Fruit fly (Drosophila melanogaster) whole organism, embryonic: ENCODE results near the gene Rpn11.
A peak's percentile ranks its signal among the peaks of the same experiment; 100 is the strongest.

Experiments used
- Abd-B ChIP-seq: fragments of 200-800 bp; sonication (Bioruptor generic); optimal IDR thresholded peaks from 2 replicates; lab custom pipeline; 2018; ENCODE audit warnings: missing biosample characterization, mild to moderate bottlenecking, missing genetic modification characterization, moderate library complexity
- Antp ChIP-seq: fragments of 200-800 bp; sonication (Bioruptor generic); optimal IDR thresholded peaks from 3 replicates; lab custom pipeline; 2016; ENCODE audit warnings: missing biosample characterization, missing genetic modification characterization
- Asciz ChIP-seq: fragments of 200-800 bp; sonication (Bioruptor generic); optimal IDR thresholded peaks from 2 replicates; lab custom pipeline; 2017; ENCODE audit warnings: missing biosample characterization, mild to moderate bottlenecking, missing genetic modification characterization, missing genetic modification reagents
- BEAF-32 ChIP-seq: fragments of 200-800 bp; sonication (Bioruptor generic); optimal IDR thresholded peaks from 3 replicates; lab custom pipeline; 2017; ENCODE audit warnings: missing biosample characterization, missing genetic modification characterization, mild to moderate bottlenecking, moderate library complexity, missing genetic modification reagents
- CG1024 ChIP-seq: fragments of 200-800 bp; sonication (Bioruptor generic); IDR thresholded peaks from 2 replicates; pipeline ENCODE4 v1.3.6; 2022; ENCODE audit warnings: missing biosample characterization, missing genetic modification characterization
- CG11247 ChIP-seq: fragments of 200-800 bp; sonication (Bioruptor generic); IDR thresholded peaks from 2 replicates; pipeline ENCODE4 v1.3.6; 2022; ENCODE audit warnings: missing biosample characterization, missing genetic modification characterization
- CG14667 ChIP-seq: fragments of 200-800 bp; sonication (Bioruptor generic); IDR thresholded peaks from 2 replicates; pipeline ENCODE4 v1.3.6; 2022; ENCODE audit warnings: missing biosample characterization, missing genetic modification characterization
- CG1602 ChIP-seq: fragments of 200-800 bp; sonication (Bioruptor generic); optimal IDR thresholded peaks from 3 replicates; lab custom pipeline; 2016; ENCODE audit warnings: missing biosample characterization, missing genetic modification characterization
- CG16813 ChIP-seq: fragments of 200-800 bp; sonication (Bioruptor generic); IDR thresholded peaks from 3 replicates; pipeline ENCODE4 v1.3.6; 2022; ENCODE audit warnings: missing biosample characterization, missing genetic modification characterization; ENCODE audit not compliant: partially characterized antibody
- CG31224 ChIP-seq: fragments of 200-800 bp; sonication (Bioruptor generic); IDR thresholded peaks from 2 replicates; pipeline ENCODE4 v1.3.6; 2022; ENCODE audit warnings: missing biosample characterization, missing genetic modification characterization
- CG34376 ChIP-seq: fragments of 200-800 bp; sonication (Bioruptor generic); optimal IDR thresholded peaks from 2 replicates; lab custom pipeline; 2018; ENCODE audit warnings: missing biosample characterization, mild to moderate bottlenecking, missing genetic modification characterization
- CG34422 ChIP-seq: fragments of 200-800 bp; sonication (Bioruptor generic); IDR thresholded peaks from 3 replicates; pipeline ENCODE4 v1.3.6; 2022; ENCODE audit warnings: missing biosample characterization, missing genetic modification characterization
- CG3726 ChIP-seq: fragments of 200-800 bp; sonication (Bioruptor generic); IDR thresholded peaks from 3 replicates; pipeline ENCODE4, ENCODE4 v1.3.6; 2022; ENCODE audit warnings: missing biosample characterization, missing genetic modification characterization
- CG4730 ChIP-seq: fragments of 200-800 bp; sonication (Bioruptor generic); IDR thresholded peaks from 2 replicates; pipeline ENCODE4 v1.3.6; 2022; ENCODE audit warnings: missing biosample characterization, missing genetic modification characterization
- CG5245 ChIP-seq: fragments of 200-800 bp; sonication (Bioruptor generic); optimal IDR thresholded peaks from 3 replicates; lab custom pipeline; 2016; ENCODE audit warnings: missing biosample characterization, missing genetic modification characterization
- CG7745 ChIP-seq: fragments of 200-800 bp; sonication (Bioruptor generic); optimal IDR thresholded peaks from 2 replicates; lab custom pipeline; 2018; ENCODE audit warnings: missing biosample characterization, mild to moderate bottlenecking, missing genetic modification characterization, moderate library complexity
- CG7987 ChIP-seq: fragments of 200-800 bp; sonication (Bioruptor generic); optimal IDR thresholded peaks from 2 replicates; lab custom pipeline; 2018; ENCODE audit warnings: missing biosample characterization, mild to moderate bottlenecking, missing genetic modification characterization, moderate library complexity
- CTCF ChIP-seq: fragments of 200-800 bp; sonication (Bioruptor generic); optimal IDR thresholded peaks from 2 replicates; lab custom pipeline; 2017; ENCODE audit warnings: missing biosample characterization, mild to moderate bottlenecking, missing genetic modification characterization, moderate library complexity
- CrebB ChIP-seq: fragments of 200-800 bp; sonication (Bioruptor generic); optimal IDR thresholded peaks from 3 replicates; lab custom pipeline; 2018; ENCODE audit warnings: missing biosample characterization, mild to moderate bottlenecking, missing genetic modification characterization
- Dp ChIP-seq: fragments of 200-800 bp; sonication (Bioruptor generic); optimal IDR thresholded peaks from 2 replicates; lab custom pipeline; 2018; ENCODE audit warnings: missing biosample characterization, mild to moderate bottlenecking, missing genetic modification characterization, moderate library complexity
- Gug ChIP-seq: fragments of 200-800 bp; sonication (Bioruptor generic); IDR thresholded peaks from 4 replicates; pipeline ENCODE4 v1.3.6; 2022; ENCODE audit warnings: missing biosample characterization, missing genetic modification characterization
- H15 ChIP-seq: fragments of 200-800 bp; sonication (Bioruptor generic); IDR thresholded peaks from 3 replicates; pipeline ENCODE4 v1.3.6; 2022; ENCODE audit warnings: missing biosample characterization, missing genetic modification characterization
- Hmr ChIP-seq: fragments of 200-800 bp; sonication (Bioruptor generic); optimal IDR thresholded peaks from 3 replicates; lab custom pipeline; 2017; ENCODE audit warnings: mild to moderate bottlenecking, missing biosample characterization, missing genetic modification reagents, missing genetic modification characterization
- Lim3 ChIP-seq: fragments of 200-800 bp; sonication (Bioruptor generic); IDR thresholded peaks from 2 replicates; pipeline ENCODE4 v1.3.6; 2022; ENCODE audit warnings: missing biosample characterization, missing genetic modification characterization
- Sry-β ChIP-seq: fragments of 200-800 bp; sonication (Bioruptor generic); optimal IDR thresholded peaks from 2 replicates; lab custom pipeline; 2018; ENCODE audit warnings: missing biosample characterization, mild to moderate bottlenecking, missing genetic modification characterization, moderate library complexity
- Sry-δ ChIP-seq: fragments of 200-800 bp; sonication (Bioruptor generic); optimal IDR thresholded peaks from 2 replicates; lab custom pipeline; 2016; ENCODE audit warnings: missing biosample characterization, missing genetic modification characterization
- TFAM ChIP-seq: fragments of 200-800 bp; sonication (Bioruptor generic); optimal IDR thresholded peaks from 2 replicates; lab custom pipeline; 2017; ENCODE audit warnings: missing biosample characterization, missing genetic modification characterization, inconsistent platforms
- Xrp1 ChIP-seq: fragments of 200-800 bp; sonication (Bioruptor generic); IDR thresholded peaks from 2 replicates; pipeline ENCODE4 v1.3.6; 2022; ENCODE audit warnings: missing biosample characterization, missing genetic modification characterization
- ap ChIP-seq: fragments of 200-800 bp; sonication (Bioruptor generic); IDR thresholded peaks from 2 replicates; pipeline ENCODE4 v1.3.6; 2022; ENCODE audit warnings: missing biosample characterization, missing genetic modification characterization
- bbx ChIP-seq: fragments of 200-800 bp; sonication (Bioruptor generic); IDR thresholded peaks from 2 replicates; pipeline ENCODE4 v1.3.6; 2022; ENCODE audit warnings: missing biosample characterization, missing genetic modification characterization; ENCODE audit not compliant: partially characterized antibody
- bigmax ChIP-seq: fragments of 200-800 bp; sonication (Bioruptor generic); optimal IDR thresholded peaks from 2 replicates; lab custom pipeline; 2018; ENCODE audit warnings: missing biosample characterization, mild to moderate bottlenecking, missing genetic modification characterization
- chinmo ChIP-seq: fragments of 200-800 bp; sonication (Bioruptor generic); IDR thresholded peaks from 4 replicates; pipeline ENCODE4 v1.3.6; 2022; ENCODE audit warnings: missing biosample characterization, missing genetic modification characterization; ENCODE audit not compliant: partially characterized antibody
- chm ChIP-seq: fragments of 200-800 bp; sonication (Bioruptor generic); IDR thresholded peaks from 2 replicates; pipeline ENCODE4 v1.3.6; 2022; ENCODE audit warnings: missing biosample characterization, missing genetic modification characterization
- da ChIP-seq: fragments of 200-800 bp; sonication (Bioruptor generic); optimal IDR thresholded peaks from 2 replicates; lab custom pipeline; 2016; ENCODE audit warnings: missing biosample characterization, missing genetic modification characterization
- dati ChIP-seq: fragments of 200-800 bp; sonication (Bioruptor generic); IDR thresholded peaks from 2 replicates; pipeline ENCODE4 v1.3.6; 2022; ENCODE audit warnings: missing biosample characterization, missing genetic modification characterization
- dmrt11E ChIP-seq: fragments of 200-800 bp; sonication (Bioruptor generic); optimal IDR thresholded peaks from 3 replicates; lab custom pipeline; 2018; ENCODE audit warnings: missing biosample characterization, mild to moderate bottlenecking, missing genetic modification characterization, moderate library complexity
- eyg ChIP-seq: fragments of 200-800 bp; sonication (Bioruptor generic); optimal IDR thresholded peaks from 3 replicates; lab custom pipeline; 2016; ENCODE audit warnings: missing biosample characterization, missing genetic modification characterization
- fd96Cb ChIP-seq: fragments of 200-800 bp; sonication (Bioruptor generic); optimal IDR thresholded peaks from 2 replicates; lab custom pipeline; 2018; ENCODE audit warnings: missing biosample characterization, mild to moderate bottlenecking, missing genetic modification characterization, moderate library complexity
- gt ChIP-seq: fragments of 200-800 bp; sonication (Bioruptor generic); IDR thresholded peaks from 2 replicates; pipeline ENCODE4 v1.3.6; 2022; ENCODE audit warnings: missing biosample characterization, missing genetic modification characterization
- knrl ChIP-seq: fragments of 200-800 bp; sonication (Bioruptor generic); IDR thresholded peaks from 3 replicates; pipeline ENCODE4 v1.3.6; 2022; ENCODE audit warnings: missing biosample characterization, missing genetic modification characterization; ENCODE audit not compliant: partially characterized antibody
- nerfin-1 ChIP-seq: fragments of 200-800 bp; sonication (Bioruptor generic); optimal IDR thresholded peaks from 3 replicates; lab custom pipeline; 2019; ENCODE audit warnings: missing biosample characterization, mild to moderate bottlenecking, missing genetic modification characterization, moderate library complexity
- peb ChIP-seq: fragments of 200-800 bp; sonication (Bioruptor generic); IDR thresholded peaks from 2 replicates; pipeline ENCODE4 v1.3.6; 2022; ENCODE audit warnings: missing biosample characterization, missing genetic modification characterization
- pzg ChIP-seq: fragments of 200-800 bp; sonication (Bioruptor generic); optimal IDR thresholded peaks from 3 replicates; lab custom pipeline; 2018; ENCODE audit warnings: missing biosample characterization, mild to moderate bottlenecking, missing genetic modification characterization, moderate library complexity
- repo ChIP-seq: fragments of 200-800 bp; sonication (Bioruptor generic); optimal IDR thresholded peaks from 2 replicates; lab custom pipeline; 2016; ENCODE audit warnings: missing biosample characterization, missing genetic modification characterization
- run ChIP-seq: fragments of 200-800 bp; sonication (Bioruptor generic); optimal IDR thresholded peaks from 3 replicates; lab custom pipeline; 2018; ENCODE audit warnings: missing biosample characterization, mild to moderate bottlenecking, missing genetic modification characterization
- schlank ChIP-seq: fragments of 200-800 bp; sonication (Bioruptor generic); optimal IDR thresholded peaks from 2 replicates; lab custom pipeline; 2018; ENCODE audit warnings: missing biosample characterization, mild to moderate bottlenecking, missing genetic modification characterization
- shn ChIP-seq: fragments of 200-800 bp; sonication (Bioruptor generic); optimal IDR thresholded peaks from 3 replicates; lab custom pipeline; 2016; ENCODE audit warnings: missing biosample characterization, missing genetic modification characterization
- sim ChIP-seq: fragments of 200-800 bp; sonication (Bioruptor generic); IDR thresholded peaks from 2 replicates; pipeline ENCODE4 v1.3.6; 2022; ENCODE audit warnings: missing biosample characterization, missing genetic modification characterization
- slbo ChIP-seq: fragments of 200-800 bp; sonication (Bioruptor generic); IDR thresholded peaks from 2 replicates; pipeline ENCODE4 v1.3.6; 2022; ENCODE audit warnings: missing biosample characterization, missing genetic modification characterization
- tin ChIP-seq: fragments of 200-800 bp; sonication (Bioruptor generic); optimal IDR thresholded peaks from 3 replicates; lab custom pipeline; 2016; ENCODE audit warnings: missing biosample characterization, missing genetic modification characterization
- trem ChIP-seq: fragments of 200-800 bp; optimal IDR thresholded peaks from 3 replicates; lab custom pipeline; 2019; ENCODE audit warnings: missing biosample characterization, mild to moderate bottlenecking, missing genetic modification characterization, moderate library complexity

Rpn11 gene

DNA sequence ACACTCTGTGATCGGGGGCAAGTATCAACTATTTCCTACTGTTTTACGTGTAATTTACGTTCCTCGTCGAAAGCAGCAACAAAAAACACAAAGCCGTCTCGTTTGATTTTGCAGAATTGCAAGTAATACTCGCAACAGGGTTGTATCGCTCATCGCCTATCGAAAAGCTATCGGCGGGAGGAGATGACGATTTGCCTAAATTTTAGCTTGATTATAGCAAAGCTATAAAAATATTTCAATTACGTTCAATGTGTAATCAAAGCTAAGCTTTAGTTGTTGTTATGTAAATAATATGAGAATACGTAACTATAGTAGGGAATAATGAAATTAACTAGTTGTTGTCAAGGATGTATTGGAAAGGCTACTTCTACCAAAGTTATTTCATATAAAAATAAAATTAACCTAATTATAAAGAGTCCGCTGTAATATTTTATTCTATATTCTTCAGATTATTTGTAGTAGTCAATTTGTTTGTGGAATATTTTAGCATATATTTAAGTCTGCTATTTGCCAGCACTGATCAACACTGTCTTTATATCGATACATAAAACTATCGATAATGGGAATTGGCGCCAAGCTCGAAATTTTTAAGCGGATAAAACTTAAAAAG, at the start of gene Rpn11 (continued):
- TF ChIP-seq Sry-β (GFP tag; lab: Kevin White, UChicago): peak; percentile 97
- TF ChIP-seq nerfin-1 (tag; lab: Kevin White, UChicago): peak; percentile 52
- TF ChIP-seq eyg (GFP tag; lab: Kevin White, UChicago): no peak
- no peak for TF ChIP-seq gt (GFP tag; lab: Robert Waterston, UW)
- TF ChIP-seq Asciz (GFP tag; lab: Kevin White, UChicago): peak; percentile 15
- no peak for TF ChIP-seq peb (GFP tag; lab: Robert Waterston, UW)
- TF ChIP-seq CG31224 (GFP tag; lab: Robert Waterston, UW): 0 out of 2 replicates have a peak, but pooled peaks have one; percentile 9
- TF ChIP-seq repo (GFP tag; lab: Kevin White, UChicago): no peak
- peak; percentile 53 for TF ChIP-seq Hmr (GFP tag; lab: Kevin White, UChicago)
- peak; percentile 66 for TF ChIP-seq trem (tag; lab: Kevin White, UChicago)
- TF ChIP-seq CG14667 (GFP tag; lab: Robert Waterston, UW): no peak
- TF ChIP-seq sim: no peak
- TF ChIP-seq CG16813 (GFP tag; lab: Robert Waterston, UW): peak; percentile 46; the same call in 1 of the 3 replicates
- TF ChIP-seq chinmo (GFP tag; lab: Robert Waterston, UW): no peak
- TF ChIP-seq H15 (GFP tag; lab: Robert Waterston, UW): no peak
- TF ChIP-seq schlank (tag; lab: Kevin White, UChicago): no peak
- no peak for TF ChIP-seq CG7745
- TF ChIP-seq CG1602 (GFP tag; lab: Kevin White, UChicago): peak; percentile 67
- peak; percentile 39; the same call in 2 of the 3 replicates for TF ChIP-seq knrl (GFP tag; lab: Robert Waterston, UW)
- TF ChIP-seq tin (GFP tag; lab: Kevin White, UChicago): peak; percentile 56
- no peak for TF ChIP-seq bigmax
- no peak for TF ChIP-seq run (tag; lab: Kevin White, UChicago)
- TF ChIP-seq slbo: peak; percentile 62
- TF ChIP-seq bbx (GFP tag; lab: Robert Waterston, UW): peak; percentile 26; the same call in 1 of the 2 replicates
- no peak for TF ChIP-seq CG11247 (GFP tag; lab: Robert Waterston, UW)
- peak; percentile 18 for TF ChIP-seq Antp
- TF ChIP-seq dmrt11E: peak; percentile 70
- TF ChIP-seq Lim3 (GFP tag; lab: Robert Waterston, UW): no peak
- TF ChIP-seq CrebB (tag; lab: Kevin White, UChicago): no peak
- no peak for TF ChIP-seq CG1024 (GFP tag; lab: Robert Waterston, UW)
- TF ChIP-seq CG34422 (GFP tag; lab: Robert Waterston, UW): no peak
- no peak for TF ChIP-seq CG3726
- TF ChIP-seq BEAF-32 (GFP tag; lab: Kevin White, UChicago): peak; percentile 78
- peak; percentile 24 for TF ChIP-seq CG5245
- peak; percentile 55 for TF ChIP-seq CG34376 (GFP tag; lab: Kevin White, UChicago)
- no peak for TF ChIP-seq Gug
- TF ChIP-seq Sry-δ (GFP tag; lab: Kevin White, UChicago): peak; percentile 51
- peak; percentile 50 for TF ChIP-seq pzg
- no peak for TF ChIP-seq CG4730 (GFP tag; lab: Robert Waterston, UW)
- no peak for TF ChIP-seq CG7987 (GFP tag; lab: Kevin White, UChicago)
- peak; percentile 76 for TF ChIP-seq Abd-B (GFP tag; lab: Kevin White, UChicago)
- no peak for TF ChIP-seq CTCF (GFP tag; lab: Kevin White, UChicago)
- peak; percentile 38; the same call in 1 of the 2 replicates for TF ChIP-seq Xrp1
- TF ChIP-seq TFAM (GFP tag; lab: Kevin White, UChicago): no peak
- TF ChIP-seq chm (GFP tag; lab: Robert Waterston, UW): no peak
- TF ChIP-seq Dp (GFP tag; lab: Kevin White, UChicago): peak; percentile 87
- peak; percentile 7 for TF ChIP-seq shn (GFP tag; lab: Kevin White, UChicago)
- peak; percentile 45 for TF ChIP-seq fd96Cb (tag; lab: Kevin White, UChicago)
- no peak for TF ChIP-seq dati (GFP tag; lab: Robert Waterston, UW)
- no peak for TF ChIP-seq da (GFP tag; lab: Kevin White, UChicago)
- peak; percentile 34; the same call in 1 of the 2 replicates for TF ChIP-seq ap (GFP tag; lab: Robert Waterston, UW)
